Worm (Caenorhabditis elegans) whole organism, late embryonic: Measurements from ENCODE around the gene AH10.4.

Experiments used
- ama-1 ChIP-seq: fragments of 150-350 bp; optimal IDR thresholded peaks from 2 replicates; lab custom pipeline; 2014
- fkh-10 ChIP-seq: fragments of 150-350 bp; optimal IDR thresholded peaks from 2 replicates; lab custom pipeline; 2014; ENCODE audit warnings: missing biosample characterization, missing genetic modification reagents, missing genetic modification characterization
- hlh-6 ChIP-seq: sonication (generic microtip); optimal IDR thresholded peaks from 2 replicates; lab custom pipeline; 2016; ENCODE audit warnings: missing genotype, missing genetic modification characterization, missing compliant biosample characterization
- lin-11 ChIP-seq: fragments of 200-800 bp; sonication (Bioruptor generic); optimal IDR thresholded peaks from 2 replicates; lab custom pipeline; 2018; ENCODE audit warnings: mild to moderate bottlenecking, missing genetic modification characterization, missing compliant biosample characterization
- nfya-1 ChIP-seq: sonication (generic microtip); optimal IDR thresholded peaks from 2 replicates; lab custom pipeline; 2017; ENCODE audit warnings: missing genetic modification characterization, mild to moderate bottlenecking, missing compliant biosample characterization, antibody characterized with exemption, moderate library complexity
- nhr-232 ChIP-seq: sonication (generic microtip); optimal IDR thresholded peaks from 2 replicates; lab custom pipeline; 2016; ENCODE audit warnings: missing genetic modification characterization, missing compliant biosample characterization
- pag-3 ChIP-seq: sonication (generic microtip); optimal IDR thresholded peaks from 2 replicates; lab custom pipeline; 2016; ENCODE audit warnings: missing compliant biosample characterization, missing genetic modification characterization, borderline replicate concordance
- ref-2 ChIP-seq: sonication (generic microtip); optimal IDR thresholded peaks from 2 replicates; lab custom pipeline; 2016; ENCODE audit warnings: missing genetic modification characterization, missing compliant biosample characterization
- tbx-7 ChIP-seq: sonication (generic microtip); optimal IDR thresholded peaks from 2 replicates; lab custom pipeline; 2016; ENCODE audit warnings: missing genotype, missing genetic modification characterization, missing compliant biosample characterization
- ttx-3 ChIP-seq: sonication (generic microtip); optimal IDR thresholded peaks from 2 replicates; lab custom pipeline; 2016; ENCODE audit warnings: missing genetic modification reagents, missing genetic modification characterization, missing compliant biosample characterization
- unc-3 ChIP-seq, 2 experiments: fragments of 200-800 bp in 1 of 2; sonication (Bioruptor generic) in 1 of 2; sonication (generic microtip) in 1 of 2; conservative IDR thresholded peaks in 1 of 2; optimal IDR thresholded peaks in 1 of 2; 2 replicates each; pipeline versions ENCODE4 v1.3.6 to Lab custom; 2016 to 2022; ENCODE audit warnings: missing compliant biosample characterization in 2 of 2, missing genetic modification characterization in 2 of 2, missing genetic modification reagents in 1 of 2

ce11 chrV:14134757-14135441 lies 2.8 kb downstream of the AH10.4 start:
- no peak for TF ChIP-seq pag-3
- TF ChIP-seq nhr-232 (tag; lab: Kevin White, UChicago), result no peak
- no peak for TF ChIP-seq lin-11 (tag; lab: Kevin White, UChicago)
- TF ChIP-seq unc-3 (GFP tag; conservative IDR thresholded peaks at IDR 0.05; lab: Robert Waterston, UW), result no peak
- no peak for TF ChIP-seq unc-3 (tag; optimal IDR thresholded peaks at IDR 0.05; lab: Kevin White, UChicago)
- no peak for TF ChIP-seq fkh-10 (GFP tag; lab: Kevin White, UChicago)
- no peak for TF ChIP-seq ref-2
- no peak for TF ChIP-seq nfya-1 (tag; lab: Kevin White, UChicago)
- no peak for TF ChIP-seq tbx-7
- TF ChIP-seq ttx-3 (tag; lab: Kevin White, UChicago), result no peak
- no peak for TF ChIP-seq ama-1
- TF ChIP-seq hlh-6 (tag; lab: Kevin White, UChicago), result no peak
